Worm (Caenorhabditis elegans): Measurements from ENCODE around the gene fbxb-105.

fbxb-105 gene

DNA sequence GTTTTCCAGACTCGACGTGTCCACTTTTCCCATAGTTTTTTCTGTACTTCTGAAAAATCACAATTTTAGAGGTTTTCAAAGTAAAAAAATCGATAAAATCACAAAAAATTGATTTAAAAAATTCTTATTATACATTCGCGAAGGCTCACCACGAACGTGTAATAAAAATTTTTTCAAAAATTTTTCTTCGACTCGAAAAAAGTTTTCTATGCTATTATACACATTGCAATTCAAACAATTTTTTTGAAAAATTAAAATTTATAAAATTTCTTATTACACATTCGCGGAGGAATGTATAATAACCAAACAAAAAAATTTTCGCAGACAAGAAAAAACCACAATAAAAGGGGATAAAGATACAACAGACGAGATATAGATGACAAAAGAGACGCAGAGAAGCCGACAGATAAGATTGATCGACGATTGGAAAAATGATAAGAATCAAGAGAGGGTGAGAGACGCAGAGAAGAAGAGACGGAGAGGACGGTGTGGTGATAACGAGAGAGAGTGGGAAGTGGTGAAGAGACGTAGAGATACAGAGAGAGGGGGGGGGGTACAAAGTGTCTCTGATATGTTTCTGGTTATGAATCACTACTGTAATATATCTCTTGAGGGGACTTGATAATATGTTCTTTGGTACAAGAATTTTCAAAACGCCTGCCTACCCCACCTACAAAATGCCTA is 30.0 kb upstream of the fbxb-105 start, which contains the start of gene nhr-119 (continued):
- peak; percentile 12 for TF ChIP-seq rbr-2 (tag; optimal IDR thresholded peaks at IDR 0.05)
- TF ChIP-seq ces-1 (GFP tag; optimal IDR thresholded peaks at IDR 0.05): no peak
- TF ChIP-seq nhr-41 (GFP tag; IDR thresholded peaks at IDR 0.05): no peak
- no peak for TF ChIP-seq skn-1 (tag; optimal IDR thresholded peaks at IDR 0.05)
- TF ChIP-seq ZK546.5 (tag; optimal IDR thresholded peaks at IDR 0.05): no peak
- peak in 1 of 2 experiments; percentile 15 for TF ChIP-seq daf-16 (GFP tag; optimal IDR thresholded peaks at IDR 0.05)
- TF ChIP-seq daf-16 (tag; optimal IDR thresholded peaks at IDR 0.05): peak; percentile 37
- TF ChIP-seq egl-27 (tag; optimal IDR thresholded peaks at IDR 0.05): no peak
- TF ChIP-seq ama-1 (optimal IDR thresholded peaks at IDR 0.05): no peak
- TF ChIP-seq nhr-77 (tag; optimal IDR thresholded peaks at IDR 0.05): peak; percentile 45
- TF ChIP-seq F49E8.2 (tag; optimal IDR thresholded peaks at IDR 0.05; ENCODE audit: borderline replicate concordance): no peak
- TF ChIP-seq lsy-2 (tag; optimal IDR thresholded peaks at IDR 0.05): peak in 1 of 2 experiments; percentile 76
- no peak for TF ChIP-seq gei-8 (GFP tag; optimal IDR thresholded peaks at IDR 0.05)
- no peak for TF ChIP-seq daf-12 (tag; optimal IDR thresholded peaks at IDR 0.05)
- TF ChIP-seq pha-4 (GFP tag; IDR thresholded peaks at IDR 0.05): peak; percentile 65
- TF ChIP-seq pha-4 (tag; optimal IDR thresholded peaks at IDR 0.05): no peak
- TF ChIP-seq zip-2 (tag; optimal IDR thresholded peaks at IDR 0.05): no peak
- TF ChIP-seq saeg-2 (GFP tag; IDR thresholded peaks at IDR 0.05): no peak
- TF ChIP-seq set-16 (GFP tag; IDR thresholded peaks at IDR 0.05): no peak
- no peak for TF ChIP-seq Y5F2A.4 (GFP tag; optimal IDR thresholded peaks at IDR 0.05)
- no peak for TF ChIP-seq Y105C5A.15 (GFP tag; IDR thresholded peaks at IDR 0.05)
- TF ChIP-seq lin-39 (tag; optimal IDR thresholded peaks at IDR 0.05): no peak
- no peak for TF ChIP-seq unc-39 (tag; optimal IDR thresholded peaks at IDR 0.05)
- no peak for TF ChIP-seq ztf-7 (tag; optimal IDR thresholded peaks at IDR 0.05)
- TF ChIP-seq zip-11 (GFP tag; IDR thresholded peaks at IDR 0.05): no peak
- TF ChIP-seq duxl-1 (tag; optimal IDR thresholded peaks at IDR 0.05; ENCODE audit: poor library complexity): peak; percentile 47
- TF ChIP-seq mes-2 (tag; optimal IDR thresholded peaks at IDR 0.05; ENCODE audit: poor library complexity, severe bottlenecking): peak; percentile 68
- TF ChIP-seq nhr-11 (tag; optimal IDR thresholded peaks at IDR 0.05): no peak
- TF ChIP-seq nhr-25 (tag; optimal IDR thresholded peaks at IDR 0.05; ENCODE audit: borderline replicate concordance, insufficient read depth): no peak
- TF ChIP-seq Y48G9A.11 (GFP tag; IDR thresholded peaks at IDR 0.05): no peak
- 0 out of 2 replicates have a peak, but pooled peaks have one; percentile 31 for TF ChIP-seq mdt-29 (GFP tag; IDR thresholded peaks at IDR 0.05)
- TF ChIP-seq snpc-4 (tag; optimal IDR thresholded peaks at IDR 0.05): no peak

DNA sequence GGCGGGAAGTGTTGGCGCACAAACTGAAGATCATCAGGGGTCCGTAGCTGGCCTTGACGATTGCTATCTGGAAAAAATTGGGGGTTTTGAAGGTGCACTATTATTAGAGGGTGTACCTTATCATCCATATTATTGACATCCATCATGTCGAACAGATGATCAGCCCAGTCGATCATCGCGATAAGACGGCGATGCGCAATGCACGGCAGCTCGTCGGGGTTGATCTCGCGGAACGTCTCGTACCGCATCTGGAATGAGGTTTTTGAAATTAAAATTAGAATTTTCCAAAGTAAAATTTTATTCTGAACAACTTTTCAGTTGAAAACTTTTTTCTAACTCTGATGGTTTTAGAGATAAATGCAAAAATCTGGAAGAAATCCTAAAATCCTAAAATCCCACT is 27.3 kb upstream of the fbxb-105 start:
- TF ChIP-seq dmd-8 (GFP tag; IDR thresholded peaks at IDR 0.05): no peak
- peak; percentile 79 for TF ChIP-seq aha-1 (tag)

DNA sequence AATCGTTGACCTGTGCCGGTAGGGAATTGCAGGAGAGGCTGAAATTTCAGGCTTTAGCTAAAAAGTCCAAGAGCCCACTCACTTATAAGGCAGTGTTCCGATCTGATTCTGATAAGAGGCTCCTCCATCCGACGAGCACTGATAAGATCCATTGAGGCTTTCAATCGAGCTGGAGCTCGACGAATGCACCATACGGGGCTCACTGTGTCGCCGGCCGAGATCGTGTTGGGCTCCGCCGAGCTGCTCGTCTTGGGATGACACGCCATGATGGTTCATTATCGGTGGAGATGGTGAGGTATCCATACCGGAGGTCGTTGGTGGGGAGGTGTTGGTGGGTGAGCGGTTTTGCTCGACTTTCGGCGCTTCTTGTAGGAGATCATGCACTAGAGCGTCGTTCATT is 25.7 kb upstream of the fbxb-105 start:
- TF ChIP-seq hlh-30 (tag; optimal IDR thresholded peaks at IDR 0.05; ENCODE audit: insufficient read depth): no peak
- TF ChIP-seq set-16 (GFP tag; IDR thresholded peaks at IDR 0.05): peak; percentile 48; the same call in 1 of the 2 replicates

DNA sequence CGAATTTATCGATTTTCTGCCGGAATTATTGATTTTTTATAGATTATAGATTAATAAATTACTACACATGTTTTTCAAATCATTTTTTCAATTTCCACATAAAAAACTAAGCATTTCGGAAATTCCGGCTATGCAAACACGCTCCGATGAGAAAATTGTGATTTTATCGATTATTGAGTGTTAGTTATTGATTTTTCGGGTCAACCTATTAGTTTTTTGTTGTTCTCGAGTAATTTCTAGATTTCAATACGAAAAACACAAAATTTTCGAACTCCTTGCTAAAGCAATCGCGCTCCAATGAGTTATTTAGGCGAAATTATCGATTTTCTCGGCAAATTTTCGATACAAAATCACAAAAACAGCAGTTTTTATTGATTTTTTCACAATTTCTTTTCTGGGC is 24.7 kb upstream of the fbxb-105 start:
- TF ChIP-seq duxl-1 (tag; optimal IDR thresholded peaks at IDR 0.05; ENCODE audit: poor library complexity) (no peak), ceh-44 (GFP tag; IDR thresholded peaks at IDR 0.05) (no peak), ctbp-1 (GFP tag; IDR thresholded peaks at IDR 0.05) (no peak), lir-3 (tag; optimal IDR thresholded peaks at IDR 0.05) (no peak), zag-1 (tag; optimal IDR thresholded peaks at IDR 0.05) (no peak), unc-62 (GFP tag; optimal IDR thresholded peaks at IDR 0.05 in 1 of 2) (peak in 1 of 2 experiments; percentile 51), unc-62 (tag; optimal IDR thresholded peaks at IDR 0.05) (no peak), mes-2 (tag; optimal IDR thresholded peaks at IDR 0.05; ENCODE audit: poor library complexity, severe bottlenecking) (no peak), ceh-20 (GFP tag; IDR thresholded peaks at IDR 0.05) (no peak), hlh-11 (tag; optimal IDR thresholded peaks at IDR 0.05) (no peak), ZK546.5 (tag; optimal IDR thresholded peaks at IDR 0.05) (no peak), tag-97 (GFP tag; IDR thresholded peaks at IDR 0.05) (no peak), unc-39 (tag; optimal IDR thresholded peaks at IDR 0.05) (no peak), lin-39 (tag; optimal IDR thresholded peaks at IDR 0.05) (no peak), ceh-28 (tag; optimal IDR thresholded peaks at IDR 0.05) (peak; percentile 75), ztf-7 (tag; optimal IDR thresholded peaks at IDR 0.05) (no peak), set-16 (GFP tag; IDR thresholded peaks at IDR 0.05) (no peak), arid-1 (GFP tag; conservative IDR thresholded peaks at IDR 0.05) (no peak), attf-4 (tag; optimal IDR thresholded peaks at IDR 0.05) (no peak)
